Worm (Caenorhabditis elegans) whole organism, L4/young adult: ENCODE measurements around the gene E04F6.10.

ENCODE experiments used
- W03F9.2 ChIP-seq: fragments of 150-350 bp; optimal IDR thresholded peaks from 2 replicates; lab custom pipeline; 2014; ENCODE audit warnings: missing biosample characterization, missing genetic modification characterization
- dao-5 ChIP-seq: sonication (generic microtip); optimal IDR thresholded peaks from 2 replicates; lab custom pipeline; 2016; ENCODE audit warnings: missing genotype, missing genetic modification characterization, moderate library complexity, missing compliant biosample characterization
- him-1 ChIP-seq: sonication (generic microtip); optimal IDR thresholded peaks from 2 replicates; lab custom pipeline; 2016; ENCODE audit warnings: missing genotype, missing genetic modification reagents, missing genetic modification characterization, missing compliant biosample characterization

DNA sequence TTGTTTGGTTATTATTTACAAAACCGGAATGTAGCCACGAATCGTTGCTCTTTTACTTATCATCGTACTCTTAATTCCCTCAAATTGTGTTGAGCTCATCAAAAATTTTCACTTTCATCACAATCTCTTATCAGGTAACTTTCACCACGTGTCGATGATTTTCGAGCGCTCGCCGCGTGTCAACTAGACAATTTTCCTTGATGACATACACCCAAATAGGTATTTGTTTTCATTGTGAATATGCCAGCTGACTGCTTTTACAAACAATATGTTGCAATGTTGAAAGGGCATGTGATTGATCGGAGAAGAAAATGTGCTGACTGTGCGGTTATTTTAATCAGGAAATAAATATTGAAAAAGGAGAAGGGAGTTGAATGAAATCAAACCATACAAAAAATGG is 47.7 kb upstream of the E04F6.10 start:
- TF ChIP-seq him-1 (tag; lab: Kevin White, UChicago) (no peak), W03F9.2 (tag; lab: Kevin White, UChicago) (no peak), dao-5 (tag; lab: Kevin White, UChicago) (no peak)
